Fruit fly (Drosophila melanogaster): ENCODE data around the gene CG45071.
A peak's percentile ranks its signal among the peaks of the same experiment; 100 is the strongest.

The CG45071 gene

DNA sequence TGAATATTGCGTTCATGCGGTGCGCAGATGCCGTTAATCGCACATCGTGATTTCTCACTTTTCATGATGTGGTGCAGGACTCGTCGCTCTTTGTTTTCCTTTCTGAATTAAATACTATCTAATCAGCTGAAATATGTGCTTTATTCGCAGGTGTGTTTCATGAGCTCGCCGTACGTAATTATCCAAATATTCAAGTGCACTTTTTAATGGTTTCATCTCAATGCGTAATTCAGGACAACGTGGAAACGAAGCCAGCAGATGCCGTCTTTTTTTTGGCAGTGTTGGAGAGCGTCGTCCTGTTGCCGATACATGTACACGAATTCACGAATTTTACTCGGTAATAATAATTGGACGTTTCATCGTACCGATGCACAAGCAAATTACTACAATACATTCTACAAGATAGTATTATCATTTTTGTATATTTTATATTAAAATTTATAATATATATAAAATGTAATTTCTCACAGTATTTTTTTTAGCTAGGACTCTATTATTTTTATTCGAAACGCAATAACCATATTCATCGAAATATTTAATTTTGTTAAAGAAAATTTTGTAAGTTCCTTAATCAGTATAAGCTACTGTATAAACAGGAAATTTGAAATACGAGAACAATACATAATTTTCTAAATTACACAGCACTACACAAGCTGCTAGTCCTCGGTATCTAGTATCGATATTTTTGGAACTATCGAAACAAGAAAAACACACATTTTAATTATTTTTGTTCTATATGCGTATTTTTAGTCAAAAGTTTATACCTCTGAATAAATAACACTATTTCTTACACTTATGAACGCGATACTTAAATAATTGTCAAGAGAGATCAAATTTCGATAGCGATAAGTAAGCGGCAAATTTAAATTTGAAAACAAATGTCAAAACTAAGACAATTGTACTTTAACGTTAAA is 31.2 kb downstream of the CG45071 start, which contains the start of gene CG12316 (continued):
- no peak for TF ChIP-seq abd-A (tag; optimal IDR thresholded peaks at IDR 0.05)
- peak; percentile 94 for TF ChIP-seq pb (GFP tag; optimal IDR thresholded peaks at IDR 0.05)
- TF ChIP-seq nmo (GFP tag; optimal IDR thresholded peaks at IDR 0.05), result peak; percentile 92
- TF ChIP-seq Neu2 (GFP tag; optimal IDR thresholded peaks at IDR 0.05; ENCODE audit: borderline replicate concordance), result peak; percentile 87
- TF ChIP-seq fd96Cb (tag; optimal IDR thresholded peaks at IDR 0.05), result peak; percentile 87
- TF ChIP-seq Doc2 (GFP tag; IDR thresholded peaks at IDR 0.05), result no peak; the same call in 1 of the 2 replicates
- peak; percentile 91 for TF ChIP-seq tin (GFP tag; optimal IDR thresholded peaks at IDR 0.05)
- TF ChIP-seq CG12155 (GFP tag; optimal IDR thresholded peaks at IDR 0.05), result peak; percentile 82
- TF ChIP-seq CG12744 (GFP tag; optimal IDR thresholded peaks at IDR 0.05), result peak; percentile 87
- peak; percentile 93 for TF ChIP-seq CG14710 (tag; optimal IDR thresholded peaks at IDR 0.05)
- peak; percentile 84 for TF ChIP-seq schlank (tag; optimal IDR thresholded peaks at IDR 0.05)
- TF ChIP-seq Camta (GFP tag; optimal IDR thresholded peaks at IDR 0.05), result peak; percentile 88
- peak; percentile 86 for TF ChIP-seq CG17385 (GFP tag; optimal IDR thresholded peaks at IDR 0.05)
- no peak for TF ChIP-seq CG42726 (GFP tag; IDR thresholded peaks at IDR 0.05; ENCODE audit: partially characterized antibody)
- peak; percentile 68 for TF ChIP-seq emc (GFP tag; optimal IDR thresholded peaks at IDR 0.05)
- 0 out of 3 replicates have a peak, but pooled peaks have one; percentile 54 for TF ChIP-seq jigr1 (GFP tag; IDR thresholded peaks at IDR 0.05)
- peak; percentile 97 for TF ChIP-seq gcm (GFP tag; optimal IDR thresholded peaks at IDR 0.05)
- TF ChIP-seq tna (GFP tag; IDR thresholded peaks at IDR 0.05; ENCODE audit: partially characterized antibody), result peak; percentile 44
- peak; percentile 85 for TF ChIP-seq CG3847 (GFP tag; IDR thresholded peaks at IDR 0.05)
- TF ChIP-seq sd (tag; optimal IDR thresholded peaks at IDR 0.05), result peak; percentile 35
- TF ChIP-seq zf30C (GFP tag; optimal IDR thresholded peaks at IDR 0.05), result peak; percentile 36
- peak; percentile 88 for TF ChIP-seq scrt (GFP tag; optimal IDR thresholded peaks at IDR 0.05)
- peak; percentile 87 for TF ChIP-seq CG15011 (GFP tag; optimal IDR thresholded peaks at IDR 0.05)
- TF ChIP-seq CG34422 (GFP tag; IDR thresholded peaks at IDR 0.05), result peak; percentile 69
- peak; percentile 87 for TF ChIP-seq Doc3 (GFP tag; IDR thresholded peaks at IDR 0.05; ENCODE audit: partially characterized antibody)
- peak; percentile 77 for TF ChIP-seq H15 (GFP tag; IDR thresholded peaks at IDR 0.05)
- TF ChIP-seq CG14667 (GFP tag; IDR thresholded peaks at IDR 0.05), result peak; percentile 38; the same call in 1 of the 2 replicates
- peak; percentile 67 for TF ChIP-seq nerfin-2 (GFP tag; IDR thresholded peaks at IDR 0.05; ENCODE audit: partially characterized antibody)
- no peak for TF ChIP-seq br (optimal IDR thresholded peaks at IDR 0.05)
- TF ChIP-seq Sry-β (GFP tag; optimal IDR thresholded peaks at IDR 0.05), result peak; percentile 22
- TF ChIP-seq HmgD (GFP tag; optimal IDR thresholded peaks at IDR 0.05), result peak; percentile 76
- peak; percentile 77 for TF ChIP-seq CG30020 (tag; optimal IDR thresholded peaks at IDR 0.05)
- peak; percentile 88 for TF ChIP-seq CG4707 (GFP tag; optimal IDR thresholded peaks at IDR 0.05)
- TF ChIP-seq jing (GFP tag; optimal IDR thresholded peaks at IDR 0.05), result peak; percentile 77
- TF ChIP-seq CG12071 (GFP tag; optimal IDR thresholded peaks at IDR 0.05), result peak; percentile 94
- no peak for TF ChIP-seq pan (optimal IDR thresholded peaks at IDR 0.05)
- TF ChIP-seq pan (GFP tag; optimal IDR thresholded peaks at IDR 0.05 in 1 of 2, IDR thresholded peaks at IDR 0.05 in 1 of 2), result peak in 1 of 2 experiments; percentile 82
- TF ChIP-seq Hey (tag; optimal IDR thresholded peaks at IDR 0.05), result peak; percentile 75
- peak; percentile 87 for TF ChIP-seq tup (GFP tag; optimal IDR thresholded peaks at IDR 0.05)
- TF ChIP-seq CG13296 (GFP tag; optimal IDR thresholded peaks at IDR 0.05), result peak; percentile 93
- peak; percentile 84 for TF ChIP-seq unc-4 (GFP tag; IDR thresholded peaks at IDR 0.05; ENCODE audit: partially characterized antibody)
- TF ChIP-seq psq (GFP tag; optimal IDR thresholded peaks at IDR 0.05), result peak; percentile 29
- TF ChIP-seq zfh2 (GFP tag; optimal IDR thresholded peaks at IDR 0.05), result peak; percentile 92
- TF ChIP-seq Opbp (GFP tag; IDR thresholded peaks at IDR 0.05; ENCODE audit: partially characterized antibody), result peak; percentile 73; the same call in 2 of the 3 replicates
- peak; percentile 69 for TF ChIP-seq CG2129 (GFP tag; IDR thresholded peaks at IDR 0.05; ENCODE audit: partially characterized antibody)
- peak; percentile 89 for TF ChIP-seq Fer3 (tag; optimal IDR thresholded peaks at IDR 0.05)
- peak; percentile 82; the same call in 1 of the 3 replicates for TF ChIP-seq CG2199 (GFP tag; IDR thresholded peaks at IDR 0.05)

Measured in whole organism, embryonic.